Worm (Caenorhabditis elegans): ENCODE results near the gene C25F9.11.

Gene C25F9.11

DNA sequence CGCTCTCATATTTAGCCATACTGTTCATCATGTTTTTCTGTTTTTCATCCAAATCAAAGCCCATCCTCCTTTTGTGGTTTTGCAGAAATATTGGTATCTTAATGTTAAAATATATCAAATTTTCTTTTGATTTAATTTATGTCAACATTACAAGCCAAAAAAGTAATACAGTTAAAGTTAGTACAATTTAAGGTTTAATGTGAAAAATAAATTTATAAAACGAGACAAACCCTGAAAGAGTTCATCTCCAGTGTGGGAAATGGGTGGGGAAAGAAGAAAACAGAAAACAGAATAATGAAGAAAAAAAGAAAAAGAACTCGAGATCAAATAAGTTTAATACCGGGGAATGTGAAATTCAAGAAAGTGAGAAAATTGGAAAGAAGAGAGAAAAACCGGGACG is 15.9 kb upstream of the C25F9.11 start, which contains the start of gene M04C3.2:
Gene M04C3.2, minus strand, starts transcription at position 101 of the 400 bp plus-strand sequence.
- no peak for TF ChIP-seq mml-1 (tag; optimal IDR thresholded peaks at IDR 0.05)
- TF ChIP-seq nhr-11 (tag; optimal IDR thresholded peaks at IDR 0.05) = no peak
- TF ChIP-seq nhr-67 (tag; optimal IDR thresholded peaks at IDR 0.05) = no peak
- no peak for TF ChIP-seq lin-15B (tag; optimal IDR thresholded peaks at IDR 0.05)
- no peak for TF ChIP-seq fkh-2 (tag; optimal IDR thresholded peaks at IDR 0.05)
- no peak for TF ChIP-seq nhr-23 (tag; optimal IDR thresholded peaks at IDR 0.05)
- TF ChIP-seq fos-1 (tag; optimal IDR thresholded peaks at IDR 0.05) = no peak
- TF ChIP-seq sea-2 (GFP tag; optimal IDR thresholded peaks at IDR 0.05) = no peak
- no peak for TF ChIP-seq nhr-43 (tag; optimal IDR thresholded peaks at IDR 0.05; ENCODE audit: poor library complexity, severe bottlenecking)
- no peak for TF ChIP-seq nhr-77 (tag; optimal IDR thresholded peaks at IDR 0.05)
- no peak for TF ChIP-seq nhr-28 (tag; optimal IDR thresholded peaks at IDR 0.05)
- no peak for TF ChIP-seq zag-1 (tag; optimal IDR thresholded peaks at IDR 0.05)
- no peak for TF ChIP-seq ceh-16 (tag; optimal IDR thresholded peaks at IDR 0.05)
- no peak for TF ChIP-seq unc-39 (tag; optimal IDR thresholded peaks at IDR 0.05)
- TF ChIP-seq elt-3 (tag; optimal IDR thresholded peaks at IDR 0.05) = no peak
- no peak for TF ChIP-seq nfya-1 (tag; optimal IDR thresholded peaks at IDR 0.05; ENCODE audit: insufficient read depth)
- TF ChIP-seq daf-12 (tag; optimal IDR thresholded peaks at IDR 0.05) = no peak

DNA sequence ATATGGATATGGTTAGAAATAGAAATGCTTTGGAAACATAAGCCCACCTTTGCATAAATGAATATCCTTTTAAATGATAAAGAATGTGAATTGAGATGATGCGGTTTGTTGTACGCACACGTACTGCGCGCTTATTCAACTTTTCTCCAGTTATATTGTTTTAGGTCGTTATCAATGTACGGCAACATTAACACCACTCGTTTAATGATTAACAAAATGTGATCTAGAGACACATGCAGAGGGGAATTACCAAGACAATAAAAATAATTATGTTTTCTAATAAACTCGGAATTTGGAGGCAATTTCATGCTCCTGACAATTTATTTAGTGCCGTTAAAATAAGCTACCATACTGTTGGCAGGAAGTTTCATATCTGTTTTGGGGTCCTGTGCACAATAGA is 12.6 kb upstream of the C25F9.11 start, which contains the start of gene M04C3.1:
Gene M04C3.1, minus strand, starts transcription at position 164 of the 400 bp plus-strand sequence.
- no peak for TF ChIP-seq elt-1 (tag; optimal IDR thresholded peaks at IDR 0.05)
- peak; percentile 24 for TF ChIP-seq pqm-1 (tag; optimal IDR thresholded peaks at IDR 0.05)
- TF ChIP-seq elt-2 (tag; optimal IDR thresholded peaks at IDR 0.05) = peak; percentile 67

DNA sequence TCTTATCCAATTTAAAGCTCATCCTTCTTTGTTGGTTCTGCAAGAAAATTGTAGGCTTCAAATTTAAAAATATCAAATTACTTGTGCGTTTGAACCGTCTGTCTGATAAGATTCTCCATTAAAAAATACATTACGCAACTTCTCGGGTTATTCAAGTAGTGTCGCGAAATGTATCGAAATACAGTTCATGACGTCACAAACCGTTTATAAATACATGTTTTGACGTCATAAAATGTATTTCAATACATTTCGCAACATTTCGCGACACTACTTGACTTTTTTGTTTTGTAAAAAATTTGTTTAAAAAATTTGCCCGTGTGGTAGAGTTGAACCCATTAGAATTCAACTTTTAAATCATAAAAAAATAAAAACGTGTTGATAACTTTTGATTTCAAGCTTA is 10.7 kb upstream of the C25F9.11 start:
- no peak for TF ChIP-seq fkh-10 (GFP tag; optimal IDR thresholded peaks at IDR 0.05)
- TF ChIP-seq ceh-82 (tag; optimal IDR thresholded peaks at IDR 0.05) = no peak
- no peak for TF ChIP-seq aly-2 (tag; optimal IDR thresholded peaks at IDR 0.05)
- TF ChIP-seq egl-27 (tag; optimal IDR thresholded peaks at IDR 0.05) = no peak
- no peak for TF ChIP-seq lin-15B (tag; optimal IDR thresholded peaks at IDR 0.05)
- TF ChIP-seq elt-2 (tag; optimal IDR thresholded peaks at IDR 0.05) = peak; percentile 30
- no peak for TF ChIP-seq pqm-1 (tag; optimal IDR thresholded peaks at IDR 0.05)
- no peak for TF ChIP-seq mdl-1 (tag; optimal IDR thresholded peaks at IDR 0.05)

DNA sequence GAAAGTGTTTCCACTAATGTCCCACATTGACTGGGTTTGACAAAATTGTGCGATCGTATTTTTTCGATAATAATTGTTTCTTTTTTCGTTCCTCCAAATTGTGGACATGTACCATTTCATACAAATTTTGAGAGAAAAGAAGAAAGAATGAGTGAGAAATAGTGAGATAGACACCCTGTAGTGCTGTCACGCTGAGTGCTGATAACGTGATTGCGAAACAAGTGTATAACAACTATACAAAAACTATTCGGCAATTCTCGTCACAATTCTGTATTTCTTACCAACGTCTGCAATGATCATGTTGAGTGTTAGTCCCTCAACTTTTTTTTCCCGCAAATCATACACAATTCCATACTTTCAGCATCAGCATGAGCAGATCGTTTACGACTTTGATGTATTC is 3.4 kb upstream of the C25F9.11 start, which contains the start of gene C25F9.14:
Gene C25F9.14, plus strand, starts transcription at position 178 of the 400 bp plus-strand sequence.
- no peak for TF ChIP-seq ztf-4 (tag; optimal IDR thresholded peaks at IDR 0.05)
- peak; percentile 49 for TF ChIP-seq elt-2 (tag; optimal IDR thresholded peaks at IDR 0.05)

DNA sequence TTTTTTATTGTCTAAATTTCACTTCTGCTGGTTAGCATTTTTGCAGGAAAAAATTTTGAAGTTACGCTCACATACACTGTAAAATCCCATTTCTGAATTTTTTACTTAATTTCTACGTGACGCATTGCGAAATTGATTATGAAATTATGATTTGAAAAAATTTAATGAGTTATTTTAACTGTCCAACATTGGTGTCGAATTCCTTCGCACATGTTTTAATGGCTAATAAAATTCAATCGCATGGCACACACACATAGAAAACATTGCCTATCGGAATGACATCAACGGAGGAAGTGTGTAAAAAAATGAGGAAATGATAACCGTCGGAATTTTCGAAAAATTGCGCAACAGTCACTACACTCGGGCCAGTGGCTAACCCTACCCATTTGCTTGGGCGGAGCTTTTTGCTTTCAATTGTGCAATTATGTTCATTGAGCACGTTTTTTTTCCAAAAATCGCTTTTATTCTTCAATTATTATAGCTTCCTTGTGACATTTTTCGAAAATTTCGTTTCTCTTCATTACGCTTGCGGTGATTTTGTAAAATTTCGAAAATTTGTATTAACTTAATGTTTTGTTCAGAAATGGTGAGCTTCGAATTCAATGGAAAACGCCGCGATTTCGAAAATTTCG is 1.1 kb upstream of the C25F9.11 start, which contains the start of gene C25F9.16:
Gene C25F9.16, plus strand, starts transcription at position 582 of the 632 bp plus-strand sequence.
- peak; percentile 1 for TF ChIP-seq pqm-1 (tag; optimal IDR thresholded peaks at IDR 0.05)
- peak; percentile 60 for TF ChIP-seq elt-2 (tag; optimal IDR thresholded peaks at IDR 0.05)
- TF ChIP-seq elt-1 (tag; optimal IDR thresholded peaks at IDR 0.05) = no peak
- no peak for TF ChIP-seq ceh-28 (tag; optimal IDR thresholded peaks at IDR 0.05)
- TF ChIP-seq unc-62 (GFP tag; optimal IDR thresholded peaks at IDR 0.05) = no peak

DNA sequence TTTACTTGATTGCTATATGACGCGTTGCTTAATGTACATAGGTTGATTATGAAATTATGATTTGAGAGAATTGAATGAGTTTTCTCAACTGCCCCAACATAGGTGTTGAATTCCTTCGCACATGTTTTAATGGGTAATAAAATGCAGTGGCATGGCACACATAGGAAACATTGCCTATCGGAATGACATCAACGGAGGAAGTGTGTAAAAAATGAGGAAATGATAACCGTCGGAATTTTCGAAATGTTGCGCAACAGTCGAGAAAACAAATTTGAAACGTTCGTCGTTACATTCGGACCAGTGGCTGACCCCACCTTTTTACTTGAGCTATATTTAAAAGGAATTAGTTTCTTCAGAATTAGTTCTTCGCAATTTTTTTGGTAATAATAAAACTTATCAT is 842 bp downstream of the C25F9.11 start:
- no peak for TF ChIP-seq tbx-2 (tag; optimal IDR thresholded peaks at IDR 0.05)
- TF ChIP-seq elt-2 (tag; optimal IDR thresholded peaks at IDR 0.05) = peak; percentile 40
- TF ChIP-seq elt-1 (tag; optimal IDR thresholded peaks at IDR 0.05) = no peak
- TF ChIP-seq fos-1 (tag; optimal IDR thresholded peaks at IDR 0.05) = no peak
- no peak for TF ChIP-seq egl-27 (tag; optimal IDR thresholded peaks at IDR 0.05)

DNA sequence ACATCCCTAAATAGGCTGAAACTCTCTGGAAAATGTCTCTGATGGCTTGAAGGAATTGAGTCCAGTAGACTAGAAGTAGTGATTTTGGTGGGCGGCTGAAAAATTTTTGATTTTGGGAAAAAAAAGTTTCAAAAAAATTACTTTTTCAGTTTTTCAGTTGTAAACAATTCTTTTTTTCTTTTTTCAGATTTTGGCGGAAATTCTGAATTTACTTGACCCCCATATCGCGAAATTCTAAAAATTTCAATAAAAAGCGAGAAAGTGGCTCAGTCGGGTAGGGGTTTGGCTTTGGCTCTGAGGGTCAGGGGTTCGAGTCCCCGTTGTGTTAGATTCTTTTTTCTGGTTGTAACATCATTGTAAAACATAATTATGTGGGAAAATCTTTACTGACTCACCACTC is 1.8 kb downstream of the C25F9.11 start, which contains the start of gene srw-85:
Gene srw-85, minus strand, starts transcription at position 101 of the 400 bp plus-strand sequence.
- TF ChIP-seq ztf-4 (tag; optimal IDR thresholded peaks at IDR 0.05) = no peak
